Worm (Caenorhabditis elegans) whole organism, L2 larva: ENCODE data around the gene twk-34.

Experiments
- ZK546.5 ChIP-seq: sonication (generic microtip); optimal IDR thresholded peaks from 2 replicates; lab custom pipeline; 2017; ENCODE audit warnings: missing biosample characterization, missing genetic modification characterization
- alr-1 ChIP-seq: fragments of 150-350 bp; optimal IDR thresholded peaks from 2 replicates; lab custom pipeline; 2014; ENCODE audit warnings: missing biosample characterization, missing genetic modification characterization
- ama-1 ChIP-seq: fragments of 150-350 bp; optimal IDR thresholded peaks from 2 replicates; lab custom pipeline; 2018; ENCODE audit warnings: inconsistent platforms
- ceh-82 ChIP-seq: fragments of 150-350 bp; optimal IDR thresholded peaks from 2 replicates; lab custom pipeline; 2014; ENCODE audit warnings: missing biosample characterization, missing genetic modification characterization
- fos-1 ChIP-seq: fragments of 150-350 bp; optimal IDR thresholded peaks from 2 replicates; lab custom pipeline; 2014; ENCODE audit warnings: missing biosample characterization, missing genetic modification characterization
- mdl-1 ChIP-seq, 2 experiments: fragments of 150-350 bp in 1 of 2; sonication (generic microtip) in 1 of 2; optimal IDR thresholded peaks; 2 replicates each; lab custom pipeline; 2017; ENCODE audit warnings: missing biosample characterization in 2 of 2, missing genetic modification characterization in 2 of 2
- nhr-25 ChIP-seq: fragments of 150-350 bp; sonication (generic microtip); optimal IDR thresholded peaks from 3 replicates; lab custom pipeline; 2014; ENCODE audit warnings: missing biosample characterization, missing genetic modification characterization
- unc-55 ChIP-seq: fragments of 150-350 bp; sonication (generic microtip); optimal IDR thresholded peaks from 3 replicates; lab custom pipeline; 2014; ENCODE audit warnings: missing biosample characterization, missing genetic modification reagents, missing genetic modification characterization
- unc-62 ChIP-seq: fragments of 150-350 bp; optimal IDR thresholded peaks from 2 replicates; lab custom pipeline; 2014; ENCODE audit warnings: missing biosample characterization, missing genetic modification reagents, missing genetic modification characterization
- ztf-1 ChIP-seq: fragments of 200-800 bp; sonication (Bioruptor generic); conservative IDR thresholded peaks from 2 replicates; pipeline ENCODE4 v1.3.6; 2022; ENCODE audit warnings: missing genetic modification characterization, missing compliant biosample characterization
- ztf-11 ChIP-seq: sonication (generic microtip); optimal IDR thresholded peaks from 2 replicates; lab custom pipeline; 2017; ENCODE audit warnings: missing biosample characterization, missing genetic modification characterization
- ztf-4 ChIP-seq: fragments of 150-350 bp; optimal IDR thresholded peaks from 2 replicates; lab custom pipeline; 2014; ENCODE audit warnings: missing biosample characterization, missing genetic modification characterization

- TF ChIP-seq ZK546.5 (tag; lab: Kevin White, UChicago) = no peak
- no peak for TF ChIP-seq unc-55 (GFP tag; lab: Kevin White, UChicago)
- no peak for TF ChIP-seq ceh-82
- TF ChIP-seq ztf-4 (tag; lab: Kevin White, UChicago) = no peak
- TF ChIP-seq unc-62 (GFP tag; lab: Kevin White, UChicago) = no peak
- no peak for TF ChIP-seq nhr-25 (tag; lab: Kevin White, UChicago)
- no peak for TF ChIP-seq mdl-1 (tag; optimal IDR thresholded peaks at IDR 0.05; lab: Kevin White, UChicago)
- TF ChIP-seq ama-1 (lab: Kevin White, UChicago) = no peak
- no peak for TF ChIP-seq fos-1 (tag; lab: Kevin White, UChicago)
- TF ChIP-seq alr-1 (tag; lab: Kevin White, UChicago) = no peak
- TF ChIP-seq ztf-11 = no peak
- TF ChIP-seq ztf-1 (GFP tag; lab: Robert Waterston, UW) = no peak
Measured at ce11 chrV:15730459-15730858, 25.7 kb downstream of the twk-34 start, which contains the start of gene Y6E2A.10.
